Fruit fly (Drosophila melanogaster) whole organism, embryonic: ENCODE data around the gene Cyp313a1.
A peak's percentile ranks its signal among the peaks of the same experiment; 100 is the strongest.

ENCODE experiments used
- Adf1 ChIP-seq: fragments of 200-800 bp; sonication (Bioruptor generic); IDR thresholded peaks from 2 replicates; pipeline ENCODE4 v1.3.6; 2022; ENCODE audit warnings: missing biosample characterization, missing genetic modification characterization
- Atf3 ChIP-seq: fragments of 200-800 bp; sonication (Bioruptor generic); optimal IDR thresholded peaks from 3 replicates; lab custom pipeline; 2016; ENCODE audit warnings: missing biosample characterization, missing genetic modification characterization
- CG10209 ChIP-seq: fragments of 200-800 bp; sonication (Bioruptor generic); optimal IDR thresholded peaks from 3 replicates; lab custom pipeline; 2017; ENCODE audit warnings: missing biosample characterization, mild to moderate bottlenecking, missing genetic modification characterization, missing genetic modification reagents
- CG10979 ChIP-seq: fragments of 200-800 bp; sonication (Bioruptor generic); optimal IDR thresholded peaks from 2 replicates; lab custom pipeline; 2018; ENCODE audit warnings: missing biosample characterization, mild to moderate bottlenecking, missing genetic modification characterization, moderate library complexity
- CG12236 ChIP-seq: fragments of 200-800 bp; sonication (Bioruptor generic); optimal IDR thresholded peaks from 2 replicates; lab custom pipeline; 2016; ENCODE audit warnings: missing biosample characterization, missing genetic modification characterization
- CG12744 ChIP-seq: fragments of 200-800 bp; sonication (Bioruptor generic); optimal IDR thresholded peaks from 2 replicates; lab custom pipeline; 2016; ENCODE audit warnings: missing biosample characterization, missing genetic modification characterization
- CG15696 ChIP-seq: fragments of 200-800 bp; sonication (Bioruptor generic); optimal IDR thresholded peaks from 2 replicates; lab custom pipeline; 2019; ENCODE audit warnings: missing biosample characterization, mild to moderate bottlenecking, missing genetic modification characterization, moderate library complexity
- CG1602 ChIP-seq: fragments of 200-800 bp; sonication (Bioruptor generic); optimal IDR thresholded peaks from 3 replicates; lab custom pipeline; 2016; ENCODE audit warnings: missing biosample characterization, missing genetic modification characterization
- CG16815 ChIP-seq: fragments of 200-800 bp; sonication (Bioruptor generic); optimal IDR thresholded peaks from 3 replicates; lab custom pipeline; 2017; ENCODE audit warnings: missing biosample characterization, mild to moderate bottlenecking, missing genetic modification characterization
- CG17829 ChIP-seq: fragments of 200-800 bp; optimal IDR thresholded peaks from 2 replicates; lab custom pipeline; 2019; ENCODE audit warnings: missing biosample characterization, mild to moderate bottlenecking, missing genetic modification characterization, moderate library complexity
- CG18262 ChIP-seq: fragments of 200-800 bp; optimal IDR thresholded peaks from 3 replicates; lab custom pipeline; 2019; ENCODE audit warnings: missing biosample characterization, mild to moderate bottlenecking, missing genetic modification characterization, moderate library complexity
- CG1832 ChIP-seq: fragments of 200-800 bp; sonication (Bioruptor generic); optimal IDR thresholded peaks from 2 replicates; lab custom pipeline; 2017; ENCODE audit warnings: missing biosample characterization, mild to moderate bottlenecking, missing genetic modification characterization, inconsistent platforms
- CG32532 ChIP-seq: fragments of 200-800 bp; sonication (Bioruptor generic); IDR thresholded peaks from 2 replicates; pipeline ENCODE4 v1.3.6; 2022; ENCODE audit warnings: missing biosample characterization, missing genetic modification characterization
- CG34224 ChIP-seq: fragments of 200-800 bp; sonication (Bioruptor generic); IDR thresholded peaks from 3 replicates; pipeline ENCODE4 v1.3.6; 2022; ENCODE audit warnings: missing biosample characterization, missing genetic modification characterization; ENCODE audit not compliant: partially characterized antibody
- CG4617 ChIP-seq: fragments of 200-800 bp; sonication (Bioruptor generic); optimal IDR thresholded peaks from 3 replicates; lab custom pipeline; 2016; ENCODE audit warnings: missing biosample characterization, missing genetic modification characterization, borderline replicate concordance
- CG6272 ChIP-seq: fragments of 200-800 bp; sonication (Bioruptor generic); IDR thresholded peaks from 2 replicates; pipeline ENCODE4 v1.3.6; 2022; ENCODE audit warnings: missing biosample characterization, missing genetic modification characterization
- CG7786 ChIP-seq: fragments of 200-800 bp; sonication (Bioruptor generic); optimal IDR thresholded peaks from 2 replicates; lab custom pipeline; 2016; ENCODE audit warnings: missing biosample characterization, missing genetic modification characterization
- CG7963 ChIP-seq: fragments of 200-800 bp; sonication (Bioruptor generic); IDR thresholded peaks from 3 replicates; pipeline ENCODE4 v1.3.6; 2022; ENCODE audit warnings: missing biosample characterization, missing genetic modification characterization; ENCODE audit not compliant: partially characterized antibody
- CG8089 ChIP-seq: fragments of 200-800 bp; sonication (Bioruptor generic); optimal IDR thresholded peaks from 3 replicates; lab custom pipeline; 2016; ENCODE audit warnings: missing biosample characterization, missing genetic modification characterization
- CG8388 ChIP-seq: fragments of 200-800 bp; sonication (Bioruptor generic); optimal IDR thresholded peaks from 2 replicates; lab custom pipeline; 2019; ENCODE audit warnings: missing biosample characterization, mild to moderate bottlenecking, missing genetic modification characterization, moderate library complexity
- CG8924 ChIP-seq: fragments of 200-800 bp; optimal IDR thresholded peaks from 3 replicates; lab custom pipeline; 2019; ENCODE audit warnings: missing biosample characterization, mild to moderate bottlenecking, missing genetic modification characterization, moderate library complexity
- CoRest ChIP-seq: fragments of 200-800 bp; sonication (Bioruptor generic); optimal IDR thresholded peaks from 3 replicates; lab custom pipeline; 2018; ENCODE audit warnings: missing biosample characterization, mild to moderate bottlenecking, missing genetic modification characterization, moderate library complexity
- HLH54F ChIP-seq: fragments of 200-800 bp; sonication (Bioruptor generic); optimal IDR thresholded peaks from 3 replicates; lab custom pipeline; 2016; ENCODE audit warnings: missing biosample characterization, missing genetic modification characterization
- Hmr ChIP-seq: fragments of 200-800 bp; sonication (Bioruptor generic); optimal IDR thresholded peaks from 3 replicates; lab custom pipeline; 2017; ENCODE audit warnings: mild to moderate bottlenecking, missing biosample characterization, missing genetic modification reagents, missing genetic modification characterization
- Hr3 ChIP-seq: fragments of 200-800 bp; sonication (Bioruptor generic); optimal IDR thresholded peaks from 3 replicates; lab custom pipeline; 2016; ENCODE audit warnings: missing biosample characterization, missing genetic modification characterization
- Lhr ChIP-seq: fragments of 200-800 bp; sonication (Bioruptor generic); optimal IDR thresholded peaks from 3 replicates; lab custom pipeline; 2017; ENCODE audit warnings: mild to moderate bottlenecking, missing biosample characterization, missing genetic modification reagents, missing genetic modification characterization
- Side ChIP-seq: fragments of 200-800 bp; sonication (Bioruptor generic); optimal IDR thresholded peaks from 2 replicates; lab custom pipeline; 2016; ENCODE audit warnings: missing biosample characterization, missing genetic modification characterization
- Spps ChIP-seq: fragments of 200-800 bp; sonication (Bioruptor generic); optimal IDR thresholded peaks from 2 replicates; lab custom pipeline; 2018; ENCODE audit warnings: missing biosample characterization, mild to moderate bottlenecking, missing genetic modification characterization
- ab ChIP-seq: fragments of 200-800 bp; sonication (Bioruptor generic); optimal IDR thresholded peaks from 2 replicates; lab custom pipeline; 2016; ENCODE audit warnings: missing biosample characterization, missing genetic modification characterization
- ac ChIP-seq: fragments of 200-800 bp; sonication (Bioruptor generic); optimal IDR thresholded peaks from 3 replicates; lab custom pipeline; 2017; ENCODE audit warnings: missing biosample characterization, mild to moderate bottlenecking, missing genetic modification characterization
- ato ChIP-seq: fragments of 200-800 bp; sonication (Bioruptor generic); IDR thresholded peaks from 2 replicates; pipeline ENCODE4 v1.3.6; 2022; ENCODE audit warnings: missing biosample characterization, missing genetic modification characterization; ENCODE audit not compliant: partially characterized antibody
- br ChIP-seq: fragments of >200 bp; optimal IDR thresholded peaks from 2 replicates; lab custom pipeline; 2017
- cg ChIP-seq: fragments of 200-800 bp; sonication (Bioruptor generic); optimal IDR thresholded peaks from 3 replicates; lab custom pipeline; 2019; ENCODE audit warnings: missing biosample characterization, mild to moderate bottlenecking, missing genetic modification characterization, moderate library complexity
- croc ChIP-seq: fragments of 200-800 bp; sonication (Bioruptor generic); conservative IDR thresholded peaks from 3 replicates; pipeline ENCODE4 v1.3.6; 2022; ENCODE audit warnings: missing biosample characterization, missing genetic modification characterization
- dimm ChIP-seq: fragments of 200-800 bp; sonication (Bioruptor generic); IDR thresholded peaks from 2 replicates; pipeline ENCODE4 v1.3.6; 2022; ENCODE audit warnings: missing biosample characterization, missing genetic modification characterization
- gcm ChIP-seq: fragments of 200-800 bp; sonication (Bioruptor generic); optimal IDR thresholded peaks from 2 replicates; lab custom pipeline; 2019; ENCODE audit warnings: missing biosample characterization, mild to moderate bottlenecking, missing genetic modification characterization, moderate library complexity
- gfzf ChIP-seq: fragments of 200-800 bp; sonication (Bioruptor generic); optimal IDR thresholded peaks from 2 replicates; lab custom pipeline; 2016; ENCODE audit warnings: missing biosample characterization, mild to moderate bottlenecking, missing genetic modification characterization, moderate library complexity
- gsb ChIP-seq: fragments of 200-800 bp; sonication (Bioruptor generic); IDR thresholded peaks from 2 replicates; pipeline ENCODE4 v1.3.6; 2022; ENCODE audit warnings: missing biosample characterization, missing genetic modification characterization
- mirr ChIP-seq: fragments of 200-800 bp; sonication (Bioruptor generic); optimal IDR thresholded peaks from 3 replicates; lab custom pipeline; 2018; ENCODE audit warnings: missing biosample characterization, mild to moderate bottlenecking, missing genetic modification characterization
- nerfin-1 ChIP-seq: fragments of 200-800 bp; sonication (Bioruptor generic); optimal IDR thresholded peaks from 3 replicates; lab custom pipeline; 2019; ENCODE audit warnings: missing biosample characterization, mild to moderate bottlenecking, missing genetic modification characterization, moderate library complexity
- nmo ChIP-seq: fragments of 200-800 bp; sonication (Bioruptor generic); optimal IDR thresholded peaks from 2 replicates; lab custom pipeline; 2018; ENCODE audit warnings: missing biosample characterization, mild to moderate bottlenecking, missing genetic modification characterization, moderate library complexity
- nom ChIP-seq: fragments of 200-800 bp; sonication (Bioruptor generic); optimal IDR thresholded peaks from 2 replicates; lab custom pipeline; 2017; ENCODE audit warnings: missing biosample characterization, missing genetic modification characterization, mild to moderate bottlenecking, moderate library complexity, missing genetic modification reagents
- psq ChIP-seq: fragments of 200-800 bp; sonication (Bioruptor generic); optimal IDR thresholded peaks from 2 replicates; lab custom pipeline; 2017; ENCODE audit warnings: missing biosample characterization, missing genetic modification characterization
- pum ChIP-seq: fragments of 200-800 bp; sonication (Bioruptor generic); optimal IDR thresholded peaks from 2 replicates; lab custom pipeline; 2016; ENCODE audit warnings: missing biosample characterization, missing genetic modification characterization
- run ChIP-seq: fragments of 200-800 bp; sonication (Bioruptor generic); optimal IDR thresholded peaks from 3 replicates; lab custom pipeline; 2018; ENCODE audit warnings: missing biosample characterization, mild to moderate bottlenecking, missing genetic modification characterization
- slou ChIP-seq: fragments of 200-800 bp; sonication (Bioruptor generic); optimal IDR thresholded peaks from 3 replicates; lab custom pipeline; 2016; ENCODE audit warnings: missing biosample characterization, missing genetic modification characterization
- ssp ChIP-seq: fragments of 200-800 bp; sonication (Bioruptor generic); IDR thresholded peaks from 2 replicates; pipeline ENCODE4 v1.3.6; 2022; ENCODE audit warnings: missing biosample characterization, missing genetic modification characterization
- vvl ChIP-seq: fragments of 200-800 bp; sonication (Bioruptor generic); IDR thresholded peaks from 2 replicates; pipeline ENCODE4 v1.3.6; 2022; ENCODE audit warnings: missing biosample characterization, missing genetic modification characterization
- zf30C ChIP-seq: fragments of 200-800 bp; sonication (Bioruptor generic); optimal IDR thresholded peaks from 3 replicates; lab custom pipeline; 2018; ENCODE audit warnings: missing biosample characterization, mild to moderate bottlenecking, missing genetic modification characterization

Cyp313a1 gene

dm6 chr3R:14498072-14498471 lies 22.8 kb upstream of the Cyp313a1 start (continued):
- TF ChIP-seq CG12744 (no peak), zf30C (GFP tag; lab: Kevin White, UChicago) (no peak), CG15696 (no peak), Lhr (GFP tag; lab: Kevin White, UChicago) (no peak), HLH54F (GFP tag; lab: Kevin White, UChicago) (no peak), Spps (tag; lab: Kevin White, UChicago) (no peak), br (lab: Kevin White, UChicago) (no peak), CG7786 (no peak), gcm (no peak), CG4617 (GFP tag; lab: Kevin White, UChicago) (no peak), CG34224 (no peak), CG16815 (GFP tag; lab: Kevin White, UChicago) (no peak), ac (GFP tag; lab: Kevin White, UChicago) (no peak), CG1602 (GFP tag; lab: Kevin White, UChicago) (peak; percentile 1), psq (GFP tag; lab: Kevin White, UChicago) (no peak), CG8388 (GFP tag; lab: Kevin White, UChicago) (no peak), Adf1 (GFP tag; lab: Robert Waterston, UW) (no peak), Atf3 (GFP tag; lab: Kevin White, UChicago) (no peak)

dm6 chr3R:14505120-14505519 lies 15.7 kb upstream of the Cyp313a1 start:
- no peak for TF ChIP-seq slou
- no peak for TF ChIP-seq CG7963
- no peak for TF ChIP-seq run (tag; lab: Kevin White, UChicago)
- TF ChIP-seq ssp (GFP tag; lab: Robert Waterston, UW): no peak
- no peak for TF ChIP-seq CG10209 (GFP tag; lab: Kevin White, UChicago)
- TF ChIP-seq vvl (GFP tag; lab: Robert Waterston, UW): no peak
- TF ChIP-seq ab (GFP tag; lab: Kevin White, UChicago): no peak
- TF ChIP-seq gfzf: no peak
- TF ChIP-seq CG8924 (tag; lab: Kevin White, UChicago): no peak
- no peak for TF ChIP-seq CG32532 (GFP tag; lab: Robert Waterston, UW)
- TF ChIP-seq nerfin-1 (tag; lab: Kevin White, UChicago): no peak
- TF ChIP-seq CG6272 (GFP tag; lab: Robert Waterston, UW): no peak
- no peak for TF ChIP-seq nom
- TF ChIP-seq CG1832 (GFP tag; lab: Kevin White, UChicago): no peak
- TF ChIP-seq CG17829: no peak
- TF ChIP-seq cg (GFP tag; lab: Kevin White, UChicago): no peak
- no peak for TF ChIP-seq CG12236 (GFP tag; lab: Kevin White, UChicago)

- peak; percentile 28 for TF ChIP-seq mirr (GFP tag; lab: Kevin White, UChicago)
- TF ChIP-seq CG10979: peak; percentile 50
- TF ChIP-seq gsb (GFP tag; lab: Robert Waterston, UW): no peak
- TF ChIP-seq CG7963: peak; percentile 44; the same call in 1 of the 3 replicates
- TF ChIP-seq CG8089: no peak
- peak; percentile 75 for TF ChIP-seq CoRest (tag; lab: Kevin White, UChicago)
- TF ChIP-seq pum (GFP tag; lab: Kevin White, UChicago): peak; percentile 21
- no peak for TF ChIP-seq Side (GFP tag; lab: Kevin White, UChicago)
- TF ChIP-seq nmo (GFP tag; lab: Kevin White, UChicago): peak; percentile 85
- peak; percentile 78 for TF ChIP-seq Hr3 (GFP tag; lab: Kevin White, UChicago)
- TF ChIP-seq croc (GFP tag; lab: Robert Waterston, UW): peak; percentile 45
- no peak for TF ChIP-seq dimm (GFP tag; lab: Robert Waterston, UW)
- TF ChIP-seq zf30C (GFP tag; lab: Kevin White, UChicago): no peak
- TF ChIP-seq Hmr (GFP tag; lab: Kevin White, UChicago): peak; percentile 59
- TF ChIP-seq ato (GFP tag; lab: Robert Waterston, UW): 0 out of 2 replicates have a peak, but pooled peaks have one; percentile 12
- TF ChIP-seq CG18262 (tag; lab: Kevin White, UChicago): peak; percentile 57
These were observed 9.5 kb upstream of the Cyp313a1 start, which contains the start of the genes HtrA2 and mRpL11 for dm6 chr3R:14511123-14511908. Gene HtrA2, minus strand, starts transcription at chr3R:14511712. Gene mRpL11, plus strand, starts transcription at chr3R:14511838.
